Fruit fly (Drosophila melanogaster) whole organism, adult: ENCODE measurements around the gene Npc2c.

ENCODE experiments used
- CG12768 ChIP-seq: fragments of 200-800 bp; sonication (Bioruptor generic); optimal IDR thresholded peaks from 2 replicates; lab custom pipeline; 2017; ENCODE audit warnings: missing biosample characterization, missing genetic modification characterization, mild to moderate bottlenecking, moderate library complexity, missing genetic modification reagents
- CG1620 ChIP-seq: fragments of 200-800 bp; sonication (Bioruptor generic); optimal IDR thresholded peaks from 2 replicates; lab custom pipeline; 2016; ENCODE audit warnings: missing biosample characterization, missing genetic modification characterization

- TF ChIP-seq CG1620 = no peak
- TF ChIP-seq CG12768 (GFP tag; lab: Kevin White, UChicago) = no peak
These were observed 26.6 kb downstream of the Npc2c start for dm6 chr3R:10086683-10087082.
